Worm (Caenorhabditis elegans) whole organism, L4/young adult: Measurements from ENCODE around the gene msp-10.

Experiments used
- W03F9.2 ChIP-seq: fragments of 150-350 bp; optimal IDR thresholded peaks from 2 replicates; lab custom pipeline; 2014; ENCODE audit warnings: missing biosample characterization, missing genetic modification characterization
- dao-5 ChIP-seq: sonication (generic microtip); optimal IDR thresholded peaks from 2 replicates; lab custom pipeline; 2016; ENCODE audit warnings: missing genotype, missing genetic modification characterization, moderate library complexity, missing compliant biosample characterization

DNA sequence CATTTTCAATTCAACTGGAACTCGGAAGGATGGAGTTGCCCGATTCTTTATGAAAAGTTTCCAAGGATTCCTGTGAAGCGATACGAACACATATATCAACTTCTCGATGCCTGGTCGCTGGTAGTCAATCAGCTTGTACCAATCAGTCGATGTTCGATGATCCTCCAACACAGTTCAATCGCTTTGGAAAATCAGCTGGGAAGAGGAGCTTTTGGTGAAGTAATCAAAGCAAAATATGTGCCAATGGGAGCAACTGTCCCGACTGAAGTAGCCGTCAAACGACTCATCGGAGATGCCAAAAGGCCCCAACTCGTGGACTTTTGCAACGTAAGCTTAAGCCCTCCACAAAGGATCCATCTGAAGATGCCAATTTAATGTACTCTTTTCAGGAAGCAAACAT, 4.1 kb upstream of the msp-10 start:
- TF ChIP-seq dao-5 (tag; lab: Kevin White, UChicago) = no peak
- no peak for TF ChIP-seq W03F9.2
